Worm (Caenorhabditis elegans) whole organism, L2 larva: ENCODE results near the gene wdr-5.2.

ENCODE experiments used
- mdl-1 ChIP-seq, 2 experiments: fragments of 150-350 bp in 1 of 2; sonication (generic microtip) in 1 of 2; optimal IDR thresholded peaks; 2 replicates each; lab custom pipeline; 2017; ENCODE audit warnings: missing biosample characterization in 2 of 2, missing genetic modification characterization in 2 of 2
- nhr-10 ChIP-seq: sonication (generic microtip); optimal IDR thresholded peaks from 2 replicates; lab custom pipeline; 2017; ENCODE audit warnings: missing biosample characterization, missing genetic modification characterization

DNA sequence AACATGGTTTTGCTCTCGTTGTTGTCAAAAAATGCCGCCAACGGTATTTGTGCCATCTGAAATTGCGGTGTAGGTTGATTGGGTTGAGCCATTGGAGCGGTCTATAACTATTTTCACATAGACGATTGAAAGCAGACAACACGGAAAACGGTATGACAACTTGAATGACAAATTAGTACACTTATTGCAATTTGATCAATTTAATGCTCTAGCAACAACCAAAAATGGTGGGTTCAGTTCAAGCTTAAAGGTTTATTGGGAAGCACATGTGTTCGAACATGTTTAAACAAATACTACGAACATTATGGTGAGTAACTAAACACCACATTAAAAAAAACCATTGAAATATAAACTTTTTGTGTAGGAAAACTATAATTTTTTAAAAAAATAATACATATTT lies 9.5 kb upstream of the wdr-5.2 start, which contains the start of gene sel-7:
- TF ChIP-seq nhr-10 (tag; lab: Kevin White, UChicago), result no peak
- no peak for TF ChIP-seq mdl-1 (tag; optimal IDR thresholded peaks at IDR 0.05; lab: Kevin White, UChicago)
